Worm (Caenorhabditis elegans): ENCODE results near the gene F13B12.3.

DNA sequence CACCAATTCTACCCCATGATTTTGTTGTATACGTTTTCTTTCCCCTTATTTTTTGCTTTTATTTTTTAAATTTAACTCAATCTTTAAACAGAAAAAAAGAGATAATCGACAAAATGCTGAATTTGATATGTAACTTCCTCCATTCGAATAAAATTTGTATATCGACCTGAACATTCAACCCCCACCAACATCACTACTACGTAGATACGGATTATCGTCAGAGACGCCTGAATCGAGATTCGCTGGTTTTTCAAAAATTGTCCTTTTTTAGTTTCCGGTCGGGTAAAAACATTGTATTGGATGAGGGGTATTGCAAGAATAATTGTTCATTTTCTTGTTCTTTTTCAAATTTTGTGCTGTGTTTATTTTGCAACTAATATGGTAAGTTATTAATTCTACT is 33.6 kb downstream of the F13B12.3 start, which contains the start of gene bgnt-1.1:
- TF ChIP-seq tbx-2 (tag; optimal IDR thresholded peaks at IDR 0.05): no peak
- no peak for TF ChIP-seq nhr-28 (tag; optimal IDR thresholded peaks at IDR 0.05)
- TF ChIP-seq elt-1 (tag; optimal IDR thresholded peaks at IDR 0.05): no peak
- TF ChIP-seq ztf-11 (tag; optimal IDR thresholded peaks at IDR 0.05): no peak
- no peak for TF ChIP-seq nhr-237 (tag; optimal IDR thresholded peaks at IDR 0.05)
- no peak for TF ChIP-seq ama-1 (optimal IDR thresholded peaks at IDR 0.05)

Data from whole organism, L3 larva.